Worm (Caenorhabditis elegans) whole organism, L4 larva: ENCODE measurements around the gene C33G3.5.

Source experiments
- D1046.2 ChIP-seq: fragments of 200-800 bp; sonication (Bioruptor generic); IDR thresholded peaks from 2 replicates; pipeline ENCODE4 v1.3.6; 2022; ENCODE audit warnings: missing genetic modification characterization, missing compliant biosample characterization
- F26F4.8 ChIP-seq: fragments of 200-800 bp; sonication (Bioruptor generic); conservative IDR thresholded peaks from 2 replicates; pipeline ENCODE4 v1.3.6; 2022; ENCODE audit warnings: missing genetic modification characterization, missing compliant biosample characterization
- F44E2.7 ChIP-seq: fragments of 200-800 bp; sonication (Bioruptor generic); IDR thresholded peaks from 2 replicates; pipeline ENCODE4 v2.1.2; 2022; ENCODE audit warnings: missing genetic modification characterization, missing compliant biosample characterization
- F49E8.2 ChIP-seq: sonication (generic microtip); optimal IDR thresholded peaks from 2 replicates; lab custom pipeline; 2016; ENCODE audit warnings: missing compliant biosample characterization, mild to moderate bottlenecking, missing genetic modification characterization, borderline replicate concordance
- R02D3.7 ChIP-seq: fragments of 150-350 bp; sonication (generic microtip); optimal IDR thresholded peaks from 3 replicates; lab custom pipeline; 2014; ENCODE audit warnings: missing biosample characterization, missing genetic modification characterization
- Y75B8A.6 ChIP-seq: fragments of 200-800 bp; sonication (Bioruptor generic); IDR thresholded peaks from 2 replicates; pipeline ENCODE4 v1.3.6; 2022; ENCODE audit warnings: missing genetic modification reagents, missing genetic modification characterization, missing compliant biosample characterization
- ZK546.5 ChIP-seq, 2 experiments: sonication (generic microtip); optimal IDR thresholded peaks; 2 replicates each; lab custom pipeline; 2017; ENCODE audit warnings: missing biosample characterization in 2 of 2, missing genetic modification characterization in 2 of 2
- aha-1 ChIP-seq: fragments of 150-350 bp; peaks from one replicate; lab custom pipeline; 2014; ENCODE audit warnings: missing biosample characterization, missing genetic modification characterization
- aly-2 ChIP-seq: sonication (generic microtip); optimal IDR thresholded peaks from 2 replicates; lab custom pipeline; 2018; ENCODE audit warnings: missing biosample characterization, missing genetic modification characterization
- ama-1 ChIP-seq: fragments of 150-350 bp; optimal IDR thresholded peaks from 2 replicates; lab custom pipeline; 2014; ENCODE audit warnings: inconsistent platforms, mixed read lengths
- ceh-20 ChIP-seq: fragments of 200-800 bp; sonication (Bioruptor generic); IDR thresholded peaks from 2 replicates; pipeline ENCODE4 v1.3.6; 2022; ENCODE audit warnings: missing genetic modification reagents, missing genetic modification characterization, missing compliant biosample characterization
- ces-1 ChIP-seq: fragments of 150-350 bp; sonication (generic microtip); optimal IDR thresholded peaks from 4 replicates; lab custom pipeline; 2014; ENCODE audit warnings: missing biosample characterization, missing genetic modification reagents, missing genetic modification characterization
- ctbp-1 ChIP-seq: fragments of 200-800 bp; sonication (Bioruptor generic); IDR thresholded peaks from 2 replicates; pipeline ENCODE4 v1.3.6; 2022; ENCODE audit warnings: missing genetic modification reagents, missing genetic modification characterization, missing compliant biosample characterization
- daf-16 ChIP-seq, 3 experiments: sonication (generic microtip); optimal IDR thresholded peaks; 2 replicates each; lab custom pipeline; 2016 to 2017; ENCODE audit warnings: missing genetic modification characterization in 3 of 3, missing genetic modification reagents in 3 of 3, mild to moderate bottlenecking in 2 of 3, missing compliant biosample characterization in 2 of 3, missing biosample characterization in 1 of 3, moderate library complexity in 1 of 3
- dmd-8 ChIP-seq: fragments of 200-800 bp; sonication (Bioruptor generic); IDR thresholded peaks from 2 replicates; pipeline ENCODE4 v1.3.6; 2022; ENCODE audit warnings: missing genetic modification characterization, missing compliant biosample characterization
- fos-1 ChIP-seq: fragments of 150-350 bp; optimal IDR thresholded peaks from 2 replicates; lab custom pipeline; 2014; ENCODE audit warnings: missing biosample characterization, missing genetic modification characterization
- gei-8 ChIP-seq: fragments of 200-800 bp; sonication (Bioruptor generic); optimal IDR thresholded peaks from 2 replicates; lab custom pipeline; 2018; ENCODE audit warnings: mild to moderate bottlenecking, missing genetic modification characterization, missing compliant biosample characterization
- hif-1 ChIP-seq, 2 experiments: sonication (generic microtip); optimal IDR thresholded peaks; 2 replicates each; lab custom pipeline; 2016 to 2017; ENCODE audit warnings: missing compliant biosample characterization in 2 of 2, missing genetic modification characterization in 2 of 2, missing genetic modification reagents in 2 of 2, missing genotype in 2 of 2, mild to moderate bottlenecking in 1 of 2
- hlh-11 ChIP-seq: fragments of 200-800 bp; sonication (Bioruptor generic); optimal IDR thresholded peaks from 2 replicates; lab custom pipeline; 2018; ENCODE audit warnings: mild to moderate bottlenecking, missing genetic modification characterization, missing compliant biosample characterization
- hlh-30 ChIP-seq: sonication (generic microtip); optimal IDR thresholded peaks from 2 replicates; lab custom pipeline; 2017; ENCODE audit warnings: antibody characterized with exemption, mild to moderate bottlenecking, missing genetic modification characterization, missing compliant biosample characterization; ENCODE audit not compliant: insufficient read depth
- hmg-1.1 ChIP-seq: fragments of 200-800 bp; sonication (Bioruptor generic); IDR thresholded peaks from 2 replicates; pipeline ENCODE4 v1.3.6; 2022; ENCODE audit warnings: missing genetic modification reagents, missing genetic modification characterization, missing compliant biosample characterization
- jun-1 ChIP-seq: fragments of 150-350 bp; optimal IDR thresholded peaks from 2 replicates; lab custom pipeline; 2014; ENCODE audit warnings: missing biosample characterization, missing genetic modification reagents, missing genetic modification characterization
- lin-38 ChIP-seq: fragments of 200-800 bp; sonication (Bioruptor generic); IDR thresholded peaks from 2 replicates; pipeline ENCODE4 v1.3.6; 2022; ENCODE audit warnings: missing genetic modification reagents, missing genetic modification characterization, missing compliant biosample characterization
- lsy-2 ChIP-seq, 2 experiments: fragments of 150-350 bp in 1 of 2; sonication (generic microtip) in 1 of 2; optimal IDR thresholded peaks; 2 replicates each; lab custom pipeline; 2014 to 2017; ENCODE audit warnings: missing biosample characterization in 2 of 2, missing genetic modification characterization in 2 of 2
- madf-5 ChIP-seq, 2 experiments: fragments of 200-800 bp; sonication (Bioruptor generic); IDR thresholded peaks; 2 replicates each; pipeline ENCODE4 v1.3.6; 2022; ENCODE audit warnings: missing compliant biosample characterization in 2 of 2, missing genetic modification characterization in 2 of 2
- mes-2 ChIP-seq: sonication (generic microtip); optimal IDR thresholded peaks from 2 replicates; lab custom pipeline; 2016; ENCODE audit warnings: missing genotype, mild to moderate bottlenecking, missing genetic modification characterization, missing compliant biosample characterization; ENCODE audit not compliant: poor library complexity, severe bottlenecking
- mxl-3 ChIP-seq: fragments of 200-800 bp; sonication (Bioruptor generic); optimal IDR thresholded peaks from 2 replicates; lab custom pipeline; 2018; ENCODE audit warnings: mild to moderate bottlenecking, missing genetic modification characterization, missing compliant biosample characterization
- nhr-102 ChIP-seq: sonication (generic microtip); optimal IDR thresholded peaks from 2 replicates; lab custom pipeline; 2016; ENCODE audit warnings: mild to moderate bottlenecking, missing genetic modification characterization, moderate library complexity, missing compliant biosample characterization
- nhr-237 ChIP-seq: sonication (generic microtip); optimal IDR thresholded peaks from 2 replicates; lab custom pipeline; 2017; ENCODE audit warnings: missing biosample characterization, missing genetic modification characterization
- nhr-25 ChIP-seq: sonication (generic microtip); optimal IDR thresholded peaks from 2 replicates; lab custom pipeline; 2017; ENCODE audit warnings: missing genetic modification characterization, mild to moderate bottlenecking, missing compliant biosample characterization, antibody characterized with exemption, moderate library complexity, borderline replicate concordance; ENCODE audit not compliant: insufficient read depth
- nhr-28 ChIP-seq: fragments of 150-350 bp; optimal IDR thresholded peaks from 2 replicates; lab custom pipeline; 2014; ENCODE audit warnings: missing biosample characterization, missing genetic modification characterization
- nhr-41 ChIP-seq: fragments of 200-800 bp; sonication (Bioruptor generic); IDR thresholded peaks from 2 replicates; pipeline ENCODE4 v1.3.6; 2022; ENCODE audit warnings: missing genetic modification reagents, missing genetic modification characterization, missing compliant biosample characterization
- nhr-76 ChIP-seq: fragments of 150-350 bp; optimal IDR thresholded peaks from 2 replicates; lab custom pipeline; 2014; ENCODE audit warnings: missing biosample characterization, missing genetic modification characterization
- nhr-77 ChIP-seq: fragments of 150-350 bp; optimal IDR thresholded peaks from 2 replicates; lab custom pipeline; 2014; ENCODE audit warnings: missing biosample characterization, missing genetic modification characterization
- pha-4 ChIP-seq, 2 experiments: fragments of 150-350 bp in 1 of 2; fragments of 200-800 bp in 1 of 2; sonication (Bioruptor generic) in 1 of 2; IDR thresholded peaks in 1 of 2; optimal IDR thresholded peaks in 1 of 2; 2 replicates each; pipeline versions ENCODE4 v1.3.6 to Lab custom; 2014 to 2022; ENCODE audit warnings: missing genetic modification characterization in 2 of 2, missing genetic modification reagents in 2 of 2, missing biosample characterization in 1 of 2, missing compliant biosample characterization in 1 of 2
- set-16 ChIP-seq: fragments of 200-800 bp; sonication (Bioruptor generic); IDR thresholded peaks from 2 replicates; pipeline ENCODE4 v1.3.6; 2022; ENCODE audit warnings: missing genetic modification reagents, missing genetic modification characterization, missing compliant biosample characterization
- skn-1 ChIP-seq: fragments of 150-350 bp; optimal IDR thresholded peaks from 2 replicates; lab custom pipeline; 2014; ENCODE audit warnings: missing biosample characterization, missing genetic modification characterization
- snpc-1.2 ChIP-seq: fragments of 200-800 bp; sonication (Bioruptor generic); IDR thresholded peaks from 2 replicates; pipeline ENCODE4 v1.3.6; 2022; ENCODE audit warnings: missing genetic modification reagents, missing genetic modification characterization, missing compliant biosample characterization
- snpc-4 ChIP-seq: fragments of 150-350 bp; optimal IDR thresholded peaks from 2 replicates; lab custom pipeline; 2014; ENCODE audit warnings: missing biosample characterization, missing genetic modification characterization
- tag-97 ChIP-seq: fragments of 200-800 bp; sonication (Bioruptor generic); IDR thresholded peaks from 2 replicates; pipeline ENCODE4 v1.3.6; 2022; ENCODE audit warnings: missing genetic modification characterization, missing compliant biosample characterization
- unc-62 ChIP-seq, 3 experiments: fragments of 150-350 bp in 1 of 3; sonication (generic microtip); optimal IDR thresholded peaks in 2 of 3; peaks in 1 of 3; 1 replicate in 1 of 3; 2 replicates in 2 of 3; lab custom pipeline; 2014 to 2017; ENCODE audit warnings: missing biosample characterization in 3 of 3, missing genetic modification characterization in 3 of 3, missing genetic modification reagents in 3 of 3, missing genotype in 1 of 3
- vab-7 ChIP-seq: fragments of 200-800 bp; sonication (Bioruptor generic); IDR thresholded peaks from 2 replicates; pipeline ENCODE4 v1.3.6; 2022; ENCODE audit warnings: missing genetic modification reagents, missing genetic modification characterization, missing compliant biosample characterization
- zfp-2 ChIP-seq: sonication (generic microtip); optimal IDR thresholded peaks from 2 replicates; lab custom pipeline; 2016; ENCODE audit warnings: mild to moderate bottlenecking, missing genetic modification characterization, missing compliant biosample characterization
- zfp-3 ChIP-seq: fragments of 200-800 bp; sonication (Bioruptor generic); conservative IDR thresholded peaks from 2 replicates; pipeline ENCODE4 v1.3.6; 2022; ENCODE audit warnings: missing genetic modification reagents, missing genetic modification characterization, missing compliant biosample characterization
- ztf-11 ChIP-seq: fragments of 150-350 bp; optimal IDR thresholded peaks from 2 replicates; lab custom pipeline; 2014; ENCODE audit warnings: missing biosample characterization, missing genetic modification characterization
- ztf-7 ChIP-seq: fragments of 150-350 bp; optimal IDR thresholded peaks from 2 replicates; lab custom pipeline; 2014; ENCODE audit warnings: missing biosample characterization, missing genetic modification characterization

Gene C33G3.5

DNA sequence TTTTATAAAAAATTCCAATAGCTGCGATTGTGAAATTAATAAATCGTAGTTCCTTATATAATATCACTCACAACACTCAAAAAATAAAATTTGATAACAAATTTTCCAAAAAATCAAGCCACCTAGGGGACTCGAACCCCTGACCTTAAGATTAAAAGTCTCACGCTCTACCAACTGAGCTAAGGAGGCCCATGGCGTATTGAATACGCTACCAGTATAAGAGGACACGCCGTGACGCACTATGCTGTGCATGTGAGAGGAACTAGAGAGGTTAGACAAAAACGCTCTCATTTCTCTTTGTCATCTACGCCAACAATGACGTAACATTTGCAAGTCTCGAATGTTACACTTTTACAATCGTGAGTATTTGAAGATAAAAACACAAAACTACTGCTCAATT lies 14.6 kb downstream of the C33G3.5 start (continued):
- TF ChIP-seq zfp-2 (peak; percentile 60), nhr-77 (tag; lab: Kevin White, UChicago) (peak; percentile 97), pha-4 (GFP tag; IDR thresholded peaks at IDR 0.05; lab: Robert Waterston, UW) (peak; percentile 96), pha-4 (tag; optimal IDR thresholded peaks at IDR 0.05; lab: Kevin White, UChicago) (peak; percentile 47), ctbp-1 (peak; percentile 96), ztf-7 (tag; lab: Kevin White, UChicago) (peak; percentile 87), skn-1 (tag; lab: Kevin White, UChicago) (no peak), nhr-41 (GFP tag; lab: Robert Waterston, UW) (peak; percentile 96), lsy-2 (tag; optimal IDR thresholded peaks at IDR 0.05; lab: Kevin White, UChicago) (peak; percentile 72 to 88), F26F4.8 (GFP tag; lab: Robert Waterston, UW) (peak; percentile 96), nhr-76 (tag; lab: Kevin White, UChicago) (no peak), snpc-4 (tag; lab: Kevin White, UChicago) (no peak), dmd-8 (peak; percentile 97), aly-2 (tag; lab: Kevin White, UChicago) (peak; percentile 56), jun-1 (peak; percentile 61), D1046.2 (GFP tag; lab: Robert Waterston, UW) (peak; percentile 94), ceh-20 (GFP tag; lab: Robert Waterston, UW) (peak; percentile 96), ces-1 (GFP tag; lab: Kevin White, UChicago) (peak; percentile 89), F44E2.7 (peak; percentile 92; the same call in 1 of the 2 replicates), snpc-1.2 (GFP tag; lab: Robert Waterston, UW) (peak; percentile 92), nhr-102 (tag; lab: Kevin White, UChicago) (peak; percentile 69), hif-1 (tag; optimal IDR thresholded peaks at IDR 0.05; lab: Kevin White, UChicago) (peak; percentile 55 to 76), ZK546.5 (tag; optimal IDR thresholded peaks at IDR 0.05; lab: Kevin White, UChicago) (no peak), vab-7 (GFP tag; lab: Robert Waterston, UW) (peak; percentile 97), Y75B8A.6 (GFP tag; lab: Robert Waterston, UW) (peak; percentile 75; the same call in 1 of the 2 replicates), aha-1 (peak; percentile 85), ama-1 (lab: Kevin White, UChicago) (peak; percentile 81), mxl-3 (GFP tag; lab: Kevin White, UChicago) (peak; percentile 79), lin-38 (GFP tag; lab: Robert Waterston, UW) (peak; percentile 86), mes-2 (peak; percentile 92), nhr-25 (tag; lab: Kevin White, UChicago) (peak; percentile 44), hmg-1.1 (GFP tag; lab: Robert Waterston, UW) (peak; percentile 99), ztf-11 (tag; lab: Kevin White, UChicago) (no peak)

DNA sequence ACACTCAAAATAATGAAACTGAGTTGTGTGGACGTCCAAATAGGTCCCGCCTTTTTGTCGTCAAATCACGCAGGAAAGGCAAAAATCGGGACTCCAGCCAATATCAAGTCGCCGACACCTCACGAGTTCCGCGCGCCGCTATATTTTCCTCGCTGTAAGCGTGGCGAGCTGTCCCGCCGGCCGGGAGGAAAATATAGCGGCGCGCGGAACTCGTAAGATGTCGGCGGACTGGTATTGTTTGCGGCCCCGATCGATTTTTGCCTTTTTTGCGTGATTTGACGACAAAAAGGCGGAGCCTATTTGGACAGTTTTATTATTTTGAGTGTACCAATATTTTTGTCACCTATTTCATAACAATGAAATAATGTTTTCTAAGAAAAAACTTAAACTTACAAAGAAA lies 15.7 kb downstream of the C33G3.5 start:
- TF ChIP-seq tag-97 (no peak), hlh-11 (no peak), set-16 (GFP tag; lab: Robert Waterston, UW) (peak; percentile 49), R02D3.7 (tag; lab: Kevin White, UChicago) (no peak)

DNA sequence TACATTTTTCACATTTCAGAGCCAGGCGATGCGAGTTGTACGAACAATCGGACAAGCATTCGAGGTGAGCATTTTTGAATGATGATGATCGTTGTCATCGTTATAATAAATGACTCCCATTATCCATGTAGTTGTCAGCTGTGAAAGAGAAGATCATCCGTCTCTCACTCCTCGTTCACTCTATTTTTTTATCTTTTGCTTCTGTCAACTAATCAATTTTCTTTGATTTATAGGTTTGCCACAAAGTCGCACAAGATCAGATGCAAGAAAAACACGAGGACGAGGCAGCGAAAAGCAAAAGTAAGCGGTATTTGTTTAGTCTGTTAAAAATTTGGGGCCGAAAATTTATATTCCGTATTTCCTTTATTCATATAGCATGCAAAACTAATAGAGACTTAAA lies 21.9 kb downstream of the C33G3.5 start:
- TF ChIP-seq zfp-3, result no peak
- TF ChIP-seq gei-8, result no peak
- no peak for TF ChIP-seq fos-1 (tag; lab: Kevin White, UChicago)
- TF ChIP-seq unc-62 (GFP tag; optimal IDR thresholded peaks at IDR 0.05 in 1 of 2; lab: Kevin White, UChicago), result peak in 1 of 2 experiments; percentile 97
- TF ChIP-seq unc-62 (tag; optimal IDR thresholded peaks at IDR 0.05; lab: Kevin White, UChicago), result no peak
- no peak for TF ChIP-seq F49E8.2 (tag; lab: Kevin White, UChicago)
- TF ChIP-seq nhr-237, result no peak
- TF ChIP-seq skn-1 (tag; lab: Kevin White, UChicago), result no peak
- peak; percentile 66; the same call in 1 of the 2 replicates for TF ChIP-seq ceh-20 (GFP tag; lab: Robert Waterston, UW)
- peak; percentile 29 for TF ChIP-seq hlh-30
- peak; percentile 10 for TF ChIP-seq nhr-28 (tag; lab: Kevin White, UChicago)
- TF ChIP-seq daf-16 (GFP tag; optimal IDR thresholded peaks at IDR 0.05; lab: Kevin White, UChicago), result peak in 1 of 2 experiments; percentile 55
- no peak for TF ChIP-seq daf-16 (tag; optimal IDR thresholded peaks at IDR 0.05; lab: Kevin White, UChicago)
- no peak for TF ChIP-seq madf-5 (GFP tag; IDR thresholded peaks at IDR 0.05; lab: Robert Waterston, UW)
